Fruit fly (Drosophila melanogaster) whole organism, embryonic: Measurements from ENCODE around the gene dpr9.

Source experiments
- B-H1 ChIP-seq: fragments of 200-800 bp; sonication (Bioruptor generic); IDR thresholded peaks from 3 replicates; pipeline ENCODE4 v1.3.6; 2022; ENCODE audit warnings: missing biosample characterization, missing genetic modification characterization
- CG10267 ChIP-seq: fragments of 200-800 bp; sonication (Bioruptor generic); optimal IDR thresholded peaks from 2 replicates; lab custom pipeline; 2018; ENCODE audit warnings: missing biosample characterization, mild to moderate bottlenecking, missing genetic modification characterization, moderate library complexity
- CG10321 ChIP-seq: fragments of 200-800 bp; sonication (Bioruptor generic); IDR thresholded peaks from 2 replicates; pipeline ENCODE4 v1.3.6; 2022; ENCODE audit warnings: missing biosample characterization, missing genetic modification characterization
- CG11456 ChIP-seq: fragments of 200-800 bp; sonication (Bioruptor generic); IDR thresholded peaks from 3 replicates; pipeline ENCODE4 v1.3.6; 2022; ENCODE audit warnings: missing biosample characterization, missing genetic modification characterization
- CG11696 ChIP-seq: fragments of 200-800 bp; sonication (Bioruptor generic); IDR thresholded peaks from 2 replicates; pipeline ENCODE4 v1.3.6; 2022; ENCODE audit warnings: missing biosample characterization, missing genetic modification characterization
- CG12071 ChIP-seq: fragments of 200-800 bp; sonication (Bioruptor generic); optimal IDR thresholded peaks from 3 replicates; lab custom pipeline; 2018; ENCODE audit warnings: missing biosample characterization, mild to moderate bottlenecking, missing genetic modification characterization
- CG12659 ChIP-seq: fragments of 200-800 bp; sonication (Bioruptor generic); optimal IDR thresholded peaks from 3 replicates; lab custom pipeline; 2017; ENCODE audit warnings: mild to moderate bottlenecking, missing biosample characterization, missing genetic modification reagents, missing genetic modification characterization
- CG13624 ChIP-seq: fragments of 200-800 bp; sonication (Bioruptor generic); optimal IDR thresholded peaks from 2 replicates; lab custom pipeline; 2016; ENCODE audit warnings: missing biosample characterization, missing genetic modification characterization
- CG16779 ChIP-seq: fragments of 200-800 bp; sonication (Bioruptor generic); IDR thresholded peaks from 2 replicates; pipeline ENCODE4 v1.3.6; 2022; ENCODE audit warnings: missing biosample characterization, missing genetic modification characterization
- CG17385 ChIP-seq: fragments of 200-800 bp; sonication (Bioruptor generic); optimal IDR thresholded peaks from 3 replicates; lab custom pipeline; 2018; ENCODE audit warnings: missing biosample characterization, mild to moderate bottlenecking, missing genetic modification characterization
- CG31224 ChIP-seq: fragments of 200-800 bp; sonication (Bioruptor generic); IDR thresholded peaks from 2 replicates; pipeline ENCODE4 v1.3.6; 2022; ENCODE audit warnings: missing biosample characterization, missing genetic modification characterization
- CG3281 ChIP-seq: fragments of 200-800 bp; sonication (Bioruptor generic); optimal IDR thresholded peaks from 3 replicates; lab custom pipeline; 2017; ENCODE audit warnings: missing biosample characterization, mild to moderate bottlenecking, missing genetic modification characterization
- CG3995 ChIP-seq: fragments of 200-800 bp; sonication (Bioruptor generic); optimal IDR thresholded peaks from 3 replicates; lab custom pipeline; 2016; ENCODE audit warnings: missing biosample characterization, missing genetic modification characterization
- CG6765 ChIP-seq: fragments of 200-800 bp; sonication (Bioruptor generic); optimal IDR thresholded peaks from 3 replicates; lab custom pipeline; 2017; ENCODE audit warnings: missing biosample characterization, mild to moderate bottlenecking, missing genetic modification characterization
- CG7372 ChIP-seq: fragments of 200-800 bp; sonication (Bioruptor generic); IDR thresholded peaks from 2 replicates; pipeline ENCODE4 v1.3.6; 2022; ENCODE audit warnings: missing biosample characterization, missing genetic modification characterization
- CG8944 ChIP-seq: fragments of 200-800 bp; sonication (Bioruptor generic); optimal IDR thresholded peaks from 3 replicates; lab custom pipeline; 2016; ENCODE audit warnings: missing biosample characterization, missing genetic modification characterization
- CG9609 ChIP-seq: fragments of 200-800 bp; sonication (Bioruptor generic); optimal IDR thresholded peaks from 3 replicates; lab custom pipeline; 2016; ENCODE audit warnings: missing biosample characterization, missing genetic modification characterization
- CG9797 ChIP-seq: fragments of 200-800 bp; sonication (Bioruptor generic); optimal IDR thresholded peaks from 3 replicates; lab custom pipeline; 2018; ENCODE audit warnings: missing biosample characterization, mild to moderate bottlenecking, missing genetic modification characterization
- CG9932 ChIP-seq: fragments of 200-800 bp; sonication (Bioruptor generic); IDR thresholded peaks from 2 replicates; pipeline ENCODE4 v1.3.6; 2022; ENCODE audit warnings: missing biosample characterization, missing genetic modification characterization
- CrebB ChIP-seq: fragments of 200-800 bp; sonication (Bioruptor generic); optimal IDR thresholded peaks from 3 replicates; lab custom pipeline; 2018; ENCODE audit warnings: missing biosample characterization, mild to moderate bottlenecking, missing genetic modification characterization
- D ChIP-seq, 2 experiments: fragments of 200-800 bp in 1 of 2; fragments of >200 bp in 1 of 2; sonication (Bioruptor generic) in 1 of 2; optimal IDR thresholded peaks; 2 replicates in 1 of 2; 3 replicates in 1 of 2; lab custom pipeline; 2017; ENCODE audit warnings: mild to moderate bottlenecking in 1 of 2, missing biosample characterization in 1 of 2, missing genetic modification characterization in 1 of 2, missing genetic modification reagents in 1 of 2
- D19A ChIP-seq: fragments of 200-800 bp; optimal IDR thresholded peaks from 3 replicates; lab custom pipeline; 2019; ENCODE audit warnings: missing biosample characterization, mild to moderate bottlenecking, missing genetic modification characterization, moderate library complexity
- D19B ChIP-seq: fragments of 200-800 bp; sonication (Bioruptor generic); optimal IDR thresholded peaks from 2 replicates; lab custom pipeline; 2017; ENCODE audit warnings: missing biosample characterization, mild to moderate bottlenecking, missing genetic modification characterization
- Dad ChIP-seq: fragments of 200-800 bp; sonication (Bioruptor generic); optimal IDR thresholded peaks from 3 replicates; lab custom pipeline; 2016; ENCODE audit warnings: missing biosample characterization, missing genetic modification characterization
- Hr3 ChIP-seq: fragments of 200-800 bp; sonication (Bioruptor generic); optimal IDR thresholded peaks from 3 replicates; lab custom pipeline; 2016; ENCODE audit warnings: missing biosample characterization, missing genetic modification characterization
- Jarid2 ChIP-seq: fragments of 200-800 bp; sonication (Bioruptor generic); optimal IDR thresholded peaks from 3 replicates; lab custom pipeline; 2017; ENCODE audit warnings: mild to moderate bottlenecking, missing biosample characterization, missing genetic modification reagents, missing genetic modification characterization
- Mad ChIP-seq: fragments of 200-800 bp; sonication (Bioruptor generic); optimal IDR thresholded peaks from 2 replicates; lab custom pipeline; 2016; ENCODE audit warnings: missing biosample characterization, missing genetic modification characterization
- Oli ChIP-seq: fragments of 200-800 bp; sonication (Bioruptor generic); optimal IDR thresholded peaks from 2 replicates; lab custom pipeline; 2018; ENCODE audit warnings: missing biosample characterization, mild to moderate bottlenecking, missing genetic modification characterization, moderate library complexity
- Opbp ChIP-seq: fragments of 200-800 bp; sonication (Bioruptor generic); IDR thresholded peaks from 3 replicates; pipeline ENCODE4 v1.3.6; 2022; ENCODE audit warnings: missing biosample characterization, missing genetic modification characterization; ENCODE audit not compliant: partially characterized antibody
- Poxn ChIP-seq: fragments of 200-800 bp; sonication (Bioruptor generic); IDR thresholded peaks from 2 replicates; pipeline ENCODE4 v1.3.6; 2022; ENCODE audit warnings: missing biosample characterization, missing genetic modification characterization
- Sox100B ChIP-seq: fragments of 200-800 bp; sonication (Bioruptor generic); optimal IDR thresholded peaks from 3 replicates; lab custom pipeline; 2018; ENCODE audit warnings: missing biosample characterization, mild to moderate bottlenecking, missing genetic modification characterization
- TFAM ChIP-seq: fragments of 200-800 bp; sonication (Bioruptor generic); optimal IDR thresholded peaks from 2 replicates; lab custom pipeline; 2017; ENCODE audit warnings: missing biosample characterization, missing genetic modification characterization, inconsistent platforms
- Trl ChIP-seq, 3 experiments: fragments of >200 bp in 2 of 3; fragments of 200-800 bp in 1 of 3; sonication (Bioruptor generic) in 1 of 3; optimal IDR thresholded peaks; 2 replicates in 1 of 3; 3 replicates in 2 of 3; lab custom pipeline; 2016 to 2017; ENCODE audit warnings: missing biosample characterization in 1 of 3, missing genetic modification characterization in 1 of 3
- bowl ChIP-seq: fragments of 200-800 bp; sonication (Bioruptor generic); IDR thresholded peaks from 2 replicates; pipeline ENCODE4 v1.3.6; 2022; ENCODE audit warnings: missing biosample characterization, missing genetic modification characterization
- crc ChIP-seq: fragments of 200-800 bp; sonication (Bioruptor generic); optimal IDR thresholded peaks from 2 replicates; lab custom pipeline; 2016; ENCODE audit warnings: missing biosample characterization, missing genetic modification characterization
- dati ChIP-seq: fragments of 200-800 bp; sonication (Bioruptor generic); IDR thresholded peaks from 2 replicates; pipeline ENCODE4 v1.3.6; 2022; ENCODE audit warnings: missing biosample characterization, missing genetic modification characterization
- ewg ChIP-seq: fragments of 200-800 bp; sonication (Bioruptor generic); optimal IDR thresholded peaks from 3 replicates; lab custom pipeline; 2017; ENCODE audit warnings: mild to moderate bottlenecking, missing biosample characterization, missing genetic modification reagents, missing genetic modification characterization
- gsb ChIP-seq: fragments of 200-800 bp; sonication (Bioruptor generic); IDR thresholded peaks from 2 replicates; pipeline ENCODE4 v1.3.6; 2022; ENCODE audit warnings: missing biosample characterization, missing genetic modification characterization
- h ChIP-seq: fragments of >200 bp; optimal IDR thresholded peaks from 2 replicates; lab custom pipeline; 2017
- insv ChIP-seq, 2 experiments: fragments of 200-800 bp; sonication (Bioruptor generic); optimal IDR thresholded peaks; 3 replicates each; lab custom pipeline; 2016 to 2018; ENCODE audit warnings: missing biosample characterization in 2 of 2, missing genetic modification characterization in 2 of 2
- kay ChIP-seq: fragments of 200-800 bp; sonication (Bioruptor generic); optimal IDR thresholded peaks from 2 replicates; lab custom pipeline; 2016; ENCODE audit warnings: missing biosample characterization, missing genetic modification characterization
- kni ChIP-seq: fragments of 200-800 bp; sonication (Bioruptor generic); optimal IDR thresholded peaks from 3 replicates; lab custom pipeline; 2017; ENCODE audit warnings: mild to moderate bottlenecking, missing biosample characterization, missing genetic modification reagents, missing genetic modification characterization
- lola ChIP-seq, 3 experiments: fragments of >200 bp in 2 of 3; fragments of 200-800 bp in 1 of 3; sonication (Bioruptor generic) in 1 of 3; optimal IDR thresholded peaks; 2 replicates each; lab custom pipeline; 2017 to 2019; ENCODE audit warnings: missing biosample characterization in 3 of 3, missing genetic modification characterization in 3 of 3, mild to moderate bottlenecking in 1 of 3, moderate library complexity in 1 of 3
- nerfin-1 ChIP-seq: fragments of 200-800 bp; sonication (Bioruptor generic); optimal IDR thresholded peaks from 3 replicates; lab custom pipeline; 2019; ENCODE audit warnings: missing biosample characterization, mild to moderate bottlenecking, missing genetic modification characterization, moderate library complexity
- pum ChIP-seq: fragments of 200-800 bp; sonication (Bioruptor generic); optimal IDR thresholded peaks from 2 replicates; lab custom pipeline; 2016; ENCODE audit warnings: missing biosample characterization, missing genetic modification characterization
- run ChIP-seq: fragments of 200-800 bp; sonication (Bioruptor generic); optimal IDR thresholded peaks from 3 replicates; lab custom pipeline; 2018; ENCODE audit warnings: missing biosample characterization, mild to moderate bottlenecking, missing genetic modification characterization
- sc ChIP-seq, 3 experiments: fragments of >200 bp in 2 of 3; fragments of 200-800 bp in 1 of 3; sonication (Bioruptor generic) in 1 of 3; optimal IDR thresholded peaks; 2 replicates in 2 of 3; 3 replicates in 1 of 3; lab custom pipeline; 2017; ENCODE audit warnings: mild to moderate bottlenecking in 1 of 3, missing biosample characterization in 1 of 3, missing genetic modification characterization in 1 of 3, missing genetic modification reagents in 1 of 3
- sr ChIP-seq: fragments of 200-800 bp; sonication (Bioruptor generic); IDR thresholded peaks from 3 replicates; pipeline ENCODE4 v1.3.6; 2022; ENCODE audit warnings: missing biosample characterization, missing genetic modification characterization
- tna ChIP-seq: fragments of 200-800 bp; sonication (Bioruptor generic); IDR thresholded peaks from 2 replicates; pipeline ENCODE4 v1.3.6; 2022; ENCODE audit warnings: missing biosample characterization, missing genetic modification characterization; ENCODE audit not compliant: partially characterized antibody

Gene dpr9

DNA sequence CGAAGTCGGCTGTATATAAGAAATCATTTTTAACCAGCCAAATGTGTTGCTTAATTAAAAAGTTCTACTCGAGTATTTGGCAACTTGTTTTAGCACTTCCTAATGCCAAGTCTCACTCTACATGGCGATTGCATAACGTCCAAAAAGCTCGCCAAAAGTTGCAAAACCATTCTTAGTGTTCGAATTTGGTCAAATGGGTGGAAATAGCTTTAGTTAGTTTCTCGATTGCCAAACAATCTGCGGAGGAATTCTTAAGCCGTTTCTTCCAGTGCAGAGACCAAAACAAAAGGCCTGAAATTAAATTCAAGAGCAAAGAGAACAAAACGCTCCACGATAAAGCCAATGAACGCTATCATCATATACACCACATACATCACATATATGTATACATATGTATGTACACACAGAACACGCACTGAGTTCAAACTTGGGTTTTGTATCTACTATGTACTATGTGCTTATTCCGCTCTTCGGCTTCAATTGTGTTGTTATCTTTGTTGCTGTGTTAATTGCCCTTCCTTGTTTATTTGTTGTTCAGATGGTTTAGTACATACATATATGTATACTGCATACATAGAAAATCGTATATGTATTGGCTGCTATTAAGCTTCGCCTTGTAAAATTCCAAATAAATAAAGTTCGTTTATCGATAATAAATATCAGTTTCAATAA is 12.4 kb upstream of the dpr9 start (continued):
- no peak for TF ChIP-seq Opbp (GFP tag; lab: Robert Waterston, UW)
- TF ChIP-seq Oli (tag; lab: Kevin White, UChicago): no peak
- peak; percentile 31 for TF ChIP-seq nerfin-1 (tag; lab: Kevin White, UChicago)
- no peak for TF ChIP-seq tna
- TF ChIP-seq CG9609 (GFP tag; lab: Kevin White, UChicago): no peak
- TF ChIP-seq CG11456 (GFP tag; lab: Robert Waterston, UW): no peak
- no peak for TF ChIP-seq dati (GFP tag; lab: Robert Waterston, UW)
- no peak for TF ChIP-seq CG10321
- TF ChIP-seq sc (optimal IDR thresholded peaks at IDR 0.05; lab: Kevin White, UChicago): no peak
- TF ChIP-seq sc (GFP tag; optimal IDR thresholded peaks at IDR 0.05; lab: Kevin White, UChicago): no peak
- TF ChIP-seq CG16779 (GFP tag; lab: Robert Waterston, UW): no peak
- TF ChIP-seq ewg (GFP tag; lab: Kevin White, UChicago): no peak
- peak in 1 of 2 experiments; percentile 7 for TF ChIP-seq insv (GFP tag; optimal IDR thresholded peaks at IDR 0.05; lab: Kevin White, UChicago)
- TF ChIP-seq CG31224 (GFP tag; lab: Robert Waterston, UW): no peak
- peak in 1 of 2 experiments; percentile 2 for TF ChIP-seq Trl (optimal IDR thresholded peaks at IDR 0.05; lab: Kevin White, UChicago)
- no peak for TF ChIP-seq Trl (GFP tag; optimal IDR thresholded peaks at IDR 0.05; lab: Kevin White, UChicago)
- no peak for TF ChIP-seq CG11696
- TF ChIP-seq lola (GFP tag; optimal IDR thresholded peaks at IDR 0.05; lab: Kevin White, UChicago): peak in 1 of 3 experiments; percentile 4
- peak; percentile 50 for TF ChIP-seq CG12659 (GFP tag; lab: Kevin White, UChicago)
- no peak for TF ChIP-seq crc
- peak; percentile 65 for TF ChIP-seq CG12071 (GFP tag; lab: Kevin White, UChicago)
- no peak for TF ChIP-seq kay (GFP tag; lab: Kevin White, UChicago)
- TF ChIP-seq D19B (GFP tag; lab: Kevin White, UChicago): no peak
- peak; percentile 31 for TF ChIP-seq D19A (tag; lab: Kevin White, UChicago)
- TF ChIP-seq CG9797 (GFP tag; lab: Kevin White, UChicago): no peak
- no peak for TF ChIP-seq D (optimal IDR thresholded peaks at IDR 0.05; lab: Kevin White, UChicago)
- TF ChIP-seq D (GFP tag; optimal IDR thresholded peaks at IDR 0.05; lab: Kevin White, UChicago): peak; percentile 35
- TF ChIP-seq gsb (GFP tag; lab: Robert Waterston, UW): no peak
- no peak for TF ChIP-seq CG8944 (GFP tag; lab: Kevin White, UChicago)
- no peak for TF ChIP-seq CG13624 (GFP tag; lab: Kevin White, UChicago)
- peak; percentile 48 for TF ChIP-seq Sox100B
- no peak for TF ChIP-seq CG6765 (GFP tag; lab: Kevin White, UChicago)
- TF ChIP-seq Dad (GFP tag; lab: Kevin White, UChicago): no peak
- TF ChIP-seq Jarid2 (GFP tag; lab: Kevin White, UChicago): peak; percentile 5
- TF ChIP-seq CG9932 (GFP tag; lab: Robert Waterston, UW): 0 out of 2 replicates have a peak, but pooled peaks have one; percentile 22
- TF ChIP-seq pum: no peak
- peak; percentile 27 for TF ChIP-seq CG3281 (GFP tag; lab: Kevin White, UChicago)
- TF ChIP-seq Poxn (GFP tag; lab: Robert Waterston, UW): no peak
- TF ChIP-seq CrebB (tag; lab: Kevin White, UChicago): peak; percentile 66
- TF ChIP-seq B-H1: no peak
- TF ChIP-seq CG7372 (GFP tag; lab: Robert Waterston, UW): no peak
- peak; percentile 71 for TF ChIP-seq kni (GFP tag; lab: Kevin White, UChicago)
- peak; percentile 25 for TF ChIP-seq CG10267
- TF ChIP-seq TFAM (GFP tag; lab: Kevin White, UChicago): no peak
- no peak for TF ChIP-seq run (tag; lab: Kevin White, UChicago)
- TF ChIP-seq Hr3 (GFP tag; lab: Kevin White, UChicago): no peak
- no peak for TF ChIP-seq h (lab: Kevin White, UChicago)
- no peak for TF ChIP-seq Mad (GFP tag; lab: Kevin White, UChicago)
- 0 out of 2 replicates have a peak, but pooled peaks have one; percentile 12 for TF ChIP-seq bowl (GFP tag; lab: Robert Waterston, UW)
- no peak for TF ChIP-seq sr (GFP tag; lab: Robert Waterston, UW)
- TF ChIP-seq CG3995: no peak
- TF ChIP-seq CG17385 (GFP tag; lab: Kevin White, UChicago): peak; percentile 42
